Fruit fly (Drosophila melanogaster): Measurements from ENCODE around the gene daw.
A peak's percentile ranks its signal among the peaks of the same experiment; 100 is the strongest.

Gene daw

DNA sequence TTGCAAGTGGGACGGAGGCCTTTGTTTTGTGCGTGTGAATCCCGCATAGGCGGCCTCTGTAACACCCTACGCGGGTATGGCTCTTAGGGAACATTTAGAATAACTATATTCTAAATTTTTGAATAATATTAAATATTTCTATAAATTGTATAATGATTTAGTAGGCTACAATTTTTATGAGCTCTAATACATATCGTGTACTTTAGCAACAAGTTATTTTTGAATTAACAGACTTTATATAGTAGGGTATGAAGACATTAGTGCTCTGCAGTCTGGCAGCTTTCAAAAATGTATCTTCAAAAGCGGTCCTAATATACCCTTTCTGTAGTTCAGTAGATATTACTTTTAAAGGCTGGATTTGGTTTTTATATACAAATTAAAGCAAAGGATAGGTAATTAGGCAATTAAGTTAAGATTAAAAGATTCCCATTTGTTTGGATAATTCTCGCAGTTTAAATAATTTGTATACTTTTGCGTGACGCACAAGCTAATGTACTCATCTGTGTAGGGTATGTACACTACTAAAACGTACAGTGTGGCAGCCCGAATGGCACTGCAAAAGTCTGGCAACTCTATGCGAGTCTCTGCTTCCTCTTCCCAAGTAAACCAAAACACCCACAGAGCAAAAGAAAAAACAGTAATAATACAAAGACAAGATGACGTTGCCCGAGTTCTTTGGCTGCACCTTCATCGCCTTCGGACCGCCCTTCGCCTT lies 39.2 kb upstream of the daw start, which contains the start of the genes Snx21 and aph-1 (continued):
- TF ChIP-seq CG11504 (tag; optimal IDR thresholded peaks at IDR 0.05) (peak; percentile 93), Max (GFP tag; optimal IDR thresholded peaks at IDR 0.05) (peak; percentile 91), CG16863 (GFP tag; optimal IDR thresholded peaks at IDR 0.05) (peak; percentile 85), CG9817 (tag; optimal IDR thresholded peaks at IDR 0.05) (peak; percentile 91), ems (GFP tag; optimal IDR thresholded peaks at IDR 0.05) (peak; percentile 85), sima (GFP tag; optimal IDR thresholded peaks at IDR 0.05) (no peak)

DNA sequence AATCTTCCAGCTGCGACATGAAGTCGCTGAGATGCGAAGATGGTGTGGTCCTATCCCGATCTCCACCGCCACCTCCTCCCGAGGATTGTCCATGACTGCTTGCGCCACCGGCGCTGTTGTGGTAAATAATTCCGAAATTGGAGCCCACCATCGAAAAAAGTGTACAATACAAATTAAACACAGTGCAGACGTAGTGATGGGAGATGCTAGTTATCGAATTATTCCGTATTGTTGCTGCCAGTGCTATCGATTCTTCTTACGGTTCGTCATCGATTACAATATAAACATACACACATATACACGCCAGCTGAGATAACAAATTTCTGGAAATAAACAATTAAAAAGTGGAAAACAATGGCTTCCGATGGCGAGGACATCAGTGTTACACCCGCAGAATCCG lies 37.4 kb upstream of the daw start, which contains the start of the genes Taf10b and Taf10:
Taf10b (minus strand) TSS at position 219 of the 400 bp plus-strand sequence.
Taf10 (plus strand) TSS at position 264 of the 400 bp plus-strand sequence.
- no peak for TF ChIP-seq CG3065 (GFP tag; optimal IDR thresholded peaks at IDR 0.05)
- no peak for TF ChIP-seq zen (tag; optimal IDR thresholded peaks at IDR 0.05)
- TF ChIP-seq CG12391 (tag; optimal IDR thresholded peaks at IDR 0.05), result peak; percentile 13
- TF ChIP-seq CG9932 (GFP tag; IDR thresholded peaks at IDR 0.05), result peak; percentile 41; the same call in 1 of the 2 replicates
- TF ChIP-seq CG11456 (GFP tag; IDR thresholded peaks at IDR 0.05), result no peak
- no peak for TF ChIP-seq CG10321 (GFP tag; IDR thresholded peaks at IDR 0.05)
- TF ChIP-seq amos (GFP tag; IDR thresholded peaks at IDR 0.05; ENCODE audit: partially characterized antibody), result peak; percentile 81
- TF ChIP-seq lbe (GFP tag; optimal IDR thresholded peaks at IDR 0.05), result no peak
- no peak for TF ChIP-seq CG1024 (GFP tag; IDR thresholded peaks at IDR 0.05)
- TF ChIP-seq org-1 (GFP tag; optimal IDR thresholded peaks at IDR 0.05), result no peak
- no peak for TF ChIP-seq CG8281 (tag; optimal IDR thresholded peaks at IDR 0.05)
- TF ChIP-seq vvl (GFP tag; IDR thresholded peaks at IDR 0.05), result peak; percentile 57
- no peak for TF ChIP-seq Hmr (GFP tag; optimal IDR thresholded peaks at IDR 0.05)
- TF ChIP-seq inv (GFP tag; IDR thresholded peaks at IDR 0.05; ENCODE audit: partially characterized antibody), result peak; percentile 63
- no peak for TF ChIP-seq sc (optimal IDR thresholded peaks at IDR 0.05)
- no peak for TF ChIP-seq sc (GFP tag; optimal IDR thresholded peaks at IDR 0.05)
- no peak for TF ChIP-seq CG17328 (GFP tag; IDR thresholded peaks at IDR 0.05)
- TF ChIP-seq Hr3 (GFP tag; optimal IDR thresholded peaks at IDR 0.05), result no peak
- no peak for TF ChIP-seq Fer3 (tag; optimal IDR thresholded peaks at IDR 0.05)
- TF ChIP-seq stc (GFP tag; IDR thresholded peaks at IDR 0.05), result no peak
- TF ChIP-seq disco-r (GFP tag; optimal IDR thresholded peaks at IDR 0.05), result no peak
- TF ChIP-seq CG2875 (GFP tag; optimal IDR thresholded peaks at IDR 0.05), result no peak
- no peak for TF ChIP-seq Usf (GFP tag; optimal IDR thresholded peaks at IDR 0.05)
- TF ChIP-seq CG10267 (tag; optimal IDR thresholded peaks at IDR 0.05), result peak; percentile 46
- no peak for TF ChIP-seq tin (GFP tag; optimal IDR thresholded peaks at IDR 0.05)
- no peak for TF ChIP-seq CG14014 (GFP tag; IDR thresholded peaks at IDR 0.05)
- no peak for TF ChIP-seq az2 (GFP tag; optimal IDR thresholded peaks at IDR 0.05)
- no peak for TF ChIP-seq gt (GFP tag; IDR thresholded peaks at IDR 0.05)
- TF ChIP-seq Drgx (GFP tag; IDR thresholded peaks at IDR 0.05), result no peak
- peak; percentile 1 for TF ChIP-seq phol (tag; optimal IDR thresholded peaks at IDR 0.05)
- no peak for TF ChIP-seq CG6765 (GFP tag; optimal IDR thresholded peaks at IDR 0.05)
- TF ChIP-seq ham (GFP tag; IDR thresholded peaks at IDR 0.05), result no peak
- no peak for TF ChIP-seq eyg (GFP tag; optimal IDR thresholded peaks at IDR 0.05)
- no peak for TF ChIP-seq chm (GFP tag; IDR thresholded peaks at IDR 0.05)
- TF ChIP-seq zf30C (GFP tag; optimal IDR thresholded peaks at IDR 0.05), result no peak
- TF ChIP-seq Dfd (GFP tag; optimal IDR thresholded peaks at IDR 0.05), result no peak
- no peak for TF ChIP-seq ttk (GFP tag; IDR thresholded peaks at IDR 0.05)
- TF ChIP-seq CG12071 (GFP tag; optimal IDR thresholded peaks at IDR 0.05), result no peak
- TF ChIP-seq Gsc (GFP tag; IDR thresholded peaks at IDR 0.05), result no peak
- no peak for TF ChIP-seq sens-2 (GFP tag; IDR thresholded peaks at IDR 0.05)
- no peak for TF ChIP-seq Ets65A (GFP tag)
- TF ChIP-seq MBD-R2 (GFP tag; IDR thresholded peaks at IDR 0.05), result peak; percentile 91
- no peak for TF ChIP-seq CG8478 (optimal IDR thresholded peaks at IDR 0.05)
- TF ChIP-seq Atf6 (GFP tag; IDR thresholded peaks at IDR 0.05), result no peak
- no peak for TF ChIP-seq CG12299 (tag; optimal IDR thresholded peaks at IDR 0.05)

Data from whole organism, embryonic.